Worm (Caenorhabditis elegans): ENCODE measurements around the gene emb-1.

emb-1 gene

DNA sequence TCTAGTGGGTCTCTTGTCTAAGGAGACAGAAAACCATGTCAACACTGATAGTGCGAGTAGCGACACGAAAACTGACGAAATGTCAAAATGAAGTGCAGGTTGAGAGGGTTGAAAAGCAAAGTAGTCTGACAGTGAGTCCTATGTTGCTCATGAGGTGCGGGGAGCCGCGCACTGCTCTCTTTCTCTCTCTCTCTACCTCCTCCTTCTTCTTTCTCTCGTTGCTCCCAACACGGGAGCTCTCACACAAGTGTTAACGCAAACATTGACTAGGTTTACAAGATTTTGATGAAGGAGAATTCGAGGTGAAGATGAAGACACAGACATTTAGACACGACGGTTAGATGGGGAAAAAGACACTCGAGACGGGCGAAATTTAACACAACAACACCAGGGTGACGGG is 44.0 kb upstream of the emb-1 start:
- TF ChIP-seq zfp-2 (tag; optimal IDR thresholded peaks at IDR 0.05), result no peak
- TF ChIP-seq ceh-32 (tag; optimal IDR thresholded peaks at IDR 0.05; ENCODE audit: poor library complexity), result no peak
- TF ChIP-seq lin-39 (tag; optimal IDR thresholded peaks at IDR 0.05), result no peak
- no peak for TF ChIP-seq lin-38 (GFP tag; IDR thresholded peaks at IDR 0.05)
- TF ChIP-seq nhr-28 (tag; optimal IDR thresholded peaks at IDR 0.05), result no peak
- no peak for TF ChIP-seq zfp-3 (GFP tag; conservative IDR thresholded peaks at IDR 0.05)
- TF ChIP-seq unc-39 (tag; optimal IDR thresholded peaks at IDR 0.05), result no peak
- TF ChIP-seq set-16 (GFP tag; IDR thresholded peaks at IDR 0.05), result 0 out of 2 replicates have a peak, but pooled peaks have one; percentile 8
- no peak for TF ChIP-seq lin-29 (GFP tag; IDR thresholded peaks at IDR 0.05)
- TF ChIP-seq vab-7 (GFP tag; IDR thresholded peaks at IDR 0.05), result no peak
- TF ChIP-seq ztf-11 (tag; optimal IDR thresholded peaks at IDR 0.05), result no peak
- no peak for TF ChIP-seq attf-4 (tag; optimal IDR thresholded peaks at IDR 0.05)
- TF ChIP-seq saeg-2 (GFP tag; IDR thresholded peaks at IDR 0.05), result no peak
- TF ChIP-seq unc-62 (GFP tag; optimal IDR thresholded peaks at IDR 0.05 in 1 of 2), result peak in 1 of 2 experiments; percentile 35
- no peak for TF ChIP-seq unc-62 (tag; optimal IDR thresholded peaks at IDR 0.05)
- no peak for TF ChIP-seq ceh-20 (GFP tag; IDR thresholded peaks at IDR 0.05)
- TF ChIP-seq D1046.2 (GFP tag; IDR thresholded peaks at IDR 0.05), result no peak
- no peak for TF ChIP-seq fkh-10 (GFP tag; optimal IDR thresholded peaks at IDR 0.05)

DNA sequence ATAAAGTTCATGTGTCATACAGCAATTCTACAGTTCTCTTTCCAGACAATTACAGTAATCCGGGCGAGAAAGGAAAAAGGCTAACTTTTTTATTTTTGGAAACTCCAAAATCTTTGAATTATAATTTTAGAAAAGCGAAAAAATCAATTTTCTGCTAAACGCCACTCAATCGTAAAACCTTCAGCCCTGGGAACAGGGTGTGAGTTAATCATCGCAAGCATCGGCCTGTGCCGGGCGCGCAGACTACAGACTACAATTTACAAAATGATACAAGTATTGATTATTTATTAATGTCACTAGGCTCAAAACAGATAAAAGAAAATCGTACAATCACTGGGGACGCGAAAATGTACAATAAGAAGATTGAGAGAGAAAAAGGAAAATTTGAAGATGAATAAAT is 42.6 kb upstream of the emb-1 start:
- TF ChIP-seq dmd-6 (GFP tag; IDR thresholded peaks at IDR 0.05), result no peak
- TF ChIP-seq fos-1 (tag; optimal IDR thresholded peaks at IDR 0.05), result no peak
- TF ChIP-seq nhr-25 (tag; optimal IDR thresholded peaks at IDR 0.05; ENCODE audit: borderline replicate concordance, insufficient read depth), result no peak
- TF ChIP-seq R02D3.7 (tag; optimal IDR thresholded peaks at IDR 0.05), result no peak
- TF ChIP-seq nhr-237 (tag; optimal IDR thresholded peaks at IDR 0.05), result no peak
- TF ChIP-seq ceh-62 (tag; optimal IDR thresholded peaks at IDR 0.05), result no peak
- no peak for TF ChIP-seq ama-1 (optimal IDR thresholded peaks at IDR 0.05)
- no peak for TF ChIP-seq unc-39 (tag; optimal IDR thresholded peaks at IDR 0.05)
- TF ChIP-seq unc-62 (GFP tag; optimal IDR thresholded peaks at IDR 0.05 in 1 of 2), result no peak
- no peak for TF ChIP-seq unc-62 (tag; optimal IDR thresholded peaks at IDR 0.05)
- no peak for TF ChIP-seq F44E2.7 (GFP tag; IDR thresholded peaks at IDR 0.05)
- no peak for TF ChIP-seq sdz-12 (GFP tag; optimal IDR thresholded peaks at IDR 0.05)
- TF ChIP-seq pqm-1 (tag; optimal IDR thresholded peaks at IDR 0.05), result no peak
- TF ChIP-seq mep-1 (tag; optimal IDR thresholded peaks at IDR 0.05), result no peak
- TF ChIP-seq nhr-28 (tag; optimal IDR thresholded peaks at IDR 0.05), result no peak
- no peak for TF ChIP-seq Y48G9A.11 (GFP tag; IDR thresholded peaks at IDR 0.05)
- no peak for TF ChIP-seq hlh-11 (tag; optimal IDR thresholded peaks at IDR 0.05)
- TF ChIP-seq nhr-10 (tag; optimal IDR thresholded peaks at IDR 0.05), result no peak
- no peak for TF ChIP-seq D1046.2 (GFP tag; IDR thresholded peaks at IDR 0.05)

DNA sequence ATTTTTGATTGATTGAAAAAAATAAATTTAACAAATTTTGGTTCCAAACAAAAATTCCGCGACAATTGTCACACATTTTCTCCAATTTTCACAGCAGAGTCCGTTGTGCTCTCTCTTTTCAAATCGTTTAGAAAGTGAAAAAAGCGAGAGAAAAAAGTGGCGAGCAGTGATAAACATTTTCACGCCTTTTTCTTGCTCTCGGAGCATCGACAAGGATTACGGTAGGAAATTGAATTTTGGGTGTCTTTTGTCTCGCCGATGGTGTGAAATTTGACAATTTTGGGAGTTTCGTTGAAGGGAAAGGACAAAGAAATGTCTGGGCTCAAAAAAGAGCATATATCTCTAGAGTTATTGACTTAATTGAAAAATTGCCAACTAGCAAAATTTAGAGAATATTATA is 38.7 kb upstream of the emb-1 start:
- TF ChIP-seq lsy-2 (tag; optimal IDR thresholded peaks at IDR 0.05), result peak in 1 of 2 experiments; percentile 24
- TF ChIP-seq nhr-25 (tag; optimal IDR thresholded peaks at IDR 0.05; ENCODE audit: borderline replicate concordance, insufficient read depth), result no peak
- no peak for TF ChIP-seq lin-13 (GFP tag; optimal IDR thresholded peaks at IDR 0.05)
- TF ChIP-seq lin-1 (GFP tag; IDR thresholded peaks at IDR 0.05), result no peak
- no peak for TF ChIP-seq rbr-2 (tag; optimal IDR thresholded peaks at IDR 0.05)
- peak; percentile 18 for TF ChIP-seq hlh-11 (tag; optimal IDR thresholded peaks at IDR 0.05)
- TF ChIP-seq Y75B8A.6 (GFP tag; IDR thresholded peaks at IDR 0.05), result no peak
- TF ChIP-seq arid-1 (GFP tag; conservative IDR thresholded peaks at IDR 0.05), result no peak
- TF ChIP-seq dmd-9 (GFP tag; IDR thresholded peaks at IDR 0.05), result no peak

All from whole organism, L4 larva.